Worm (Caenorhabditis elegans) whole organism, midembryonic: ENCODE results near the gene F26F12.8.

Source experiments
- T22C8.4 ChIP-seq: fragments of 200-800 bp; sonication (Bioruptor generic); IDR thresholded peaks from 2 replicates; pipeline ENCODE4 v1.3.6; 2022; ENCODE audit warnings: missing genetic modification characterization, missing compliant biosample characterization
- flt-1 ChIP-seq: fragments of 200-800 bp; sonication (Bioruptor generic); IDR thresholded peaks from 2 replicates; pipeline ENCODE4 v1.3.6; 2022; ENCODE audit warnings: missing genetic modification characterization, missing compliant biosample characterization
- med-1 ChIP-seq: sonication (generic microtip); optimal IDR thresholded peaks from 2 replicates; lab custom pipeline; 2017; ENCODE audit warnings: missing genetic modification characterization, mild to moderate bottlenecking, missing compliant biosample characterization, antibody characterized with exemption, missing genetic modification reagents; ENCODE audit not compliant: insufficient read depth
- ztf-23 ChIP-seq: fragments of 200-800 bp; sonication (Bioruptor generic); IDR thresholded peaks from 2 replicates; pipeline ENCODE4 v1.3.6; 2022; ENCODE audit warnings: missing genetic modification reagents, missing genetic modification characterization, missing compliant biosample characterization

DNA sequence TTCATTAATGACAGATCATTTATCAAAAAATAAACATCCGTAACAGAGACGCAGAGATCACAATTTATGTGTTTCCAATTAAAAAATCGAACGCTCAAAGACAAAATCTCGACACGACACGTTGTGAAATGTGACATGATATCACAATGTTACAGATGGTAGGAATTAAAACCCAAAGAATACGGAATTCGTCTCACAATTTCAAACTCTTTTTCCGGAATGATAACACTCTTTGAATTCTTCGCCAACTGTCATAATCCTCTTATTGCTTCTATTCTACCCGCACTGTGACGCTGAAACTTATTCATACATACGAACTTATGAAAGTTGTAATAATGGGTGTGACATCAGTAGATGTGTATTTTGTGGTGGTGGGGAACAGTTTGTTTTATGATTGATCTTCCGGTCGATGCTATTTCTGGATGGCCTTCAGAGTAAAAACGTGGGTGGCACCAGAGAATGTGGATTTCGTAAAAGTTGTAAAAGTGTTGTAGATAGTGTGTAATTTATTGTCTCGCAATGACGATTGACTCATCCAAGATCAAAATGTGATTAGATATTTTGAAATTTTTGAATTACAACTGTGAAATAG, 45.8 kb downstream of the F26F12.8 start:
- no peak for TF ChIP-seq flt-1 (GFP tag; lab: Robert Waterston, UW)
- no peak for TF ChIP-seq med-1 (GFP tag; lab: Kevin White, UChicago)
- TF ChIP-seq T22C8.4 (GFP tag; lab: Robert Waterston, UW): no peak
- no peak for TF ChIP-seq ztf-23
